Worm (Caenorhabditis elegans) whole organism, L1 larva: ENCODE data around the gene mrpl-12.
"Not testable (repeated sequence)": the region's sequence is repeated elsewhere in the genome, so short reads cannot be mapped to it uniquely, and the experiment has no call there.

Source experiments
- aly-2 ChIP-seq: fragments of 150-350 bp; optimal IDR thresholded peaks from 2 replicates; lab custom pipeline; 2014; ENCODE audit warnings: missing biosample characterization, missing genetic modification characterization
- mdl-1 ChIP-seq, 2 experiments: fragments of 150-350 bp; optimal IDR thresholded peaks; 2 replicates each; lab custom pipeline; 2014 to 2017; ENCODE audit warnings: missing biosample characterization in 2 of 2, missing genetic modification characterization in 2 of 2, inconsistent platforms in 1 of 2
- nhr-19 ChIP-seq: fragments of 200-800 bp; sonication (Bioruptor generic); conservative IDR thresholded peaks from 2 replicates; pipeline ENCODE4 v1.3.6; 2022; ENCODE audit warnings: missing genetic modification characterization, missing compliant biosample characterization
- pqm-1 ChIP-seq: sonication (generic microtip); optimal IDR thresholded peaks from 3 replicates; lab custom pipeline; 2017; ENCODE audit warnings: missing biosample characterization, missing genetic modification characterization

- not testable (repeated sequence) for TF ChIP-seq mdl-1 (tag; optimal IDR thresholded peaks at IDR 0.05; lab: Kevin White, UChicago); nhr-19 (GFP tag; lab: Robert Waterston, UW); aly-2 (tag; lab: Kevin White, UChicago); pqm-1
These were observed 42.5 kb downstream of the mrpl-12 start, which contains the start of gene enu-3.6 for ce11 chrIII:10750043-10750442.
